Worm (Caenorhabditis elegans): ENCODE results near the gene glrx-22.

- TF ChIP-seq skn-1 (tag; optimal IDR thresholded peaks at IDR 0.05) (no peak), aly-2 (tag; optimal IDR thresholded peaks at IDR 0.05) (no peak), lin-39 (tag; optimal IDR thresholded peaks at IDR 0.05) (no peak), lin-15B (tag; optimal IDR thresholded peaks at IDR 0.05) (no peak), nhr-23 (tag; optimal IDR thresholded peaks at IDR 0.05) (no peak), mdl-1 (tag; optimal IDR thresholded peaks at IDR 0.05) (no peak)
These were observed 24.3 kb upstream of the glrx-22 start, which contains the start of gene serp-1.2 for ce11 chrIV:8225357-8225756.
